Worm (Caenorhabditis elegans) whole organism, L1 larva: ENCODE measurements around the gene shw-3.
A peak's percentile ranks its signal among the peaks of the same experiment; 100 is the strongest.

ENCODE experiments used
- C04F5.9 ChIP-seq: sonication (generic microtip); optimal IDR thresholded peaks from 2 replicates; lab custom pipeline; 2016; ENCODE audit warnings: missing genetic modification characterization, missing compliant biosample characterization
- C16A3.4 ChIP-seq: fragments of 150-350 bp; optimal IDR thresholded peaks from 2 replicates; lab custom pipeline; 2014; ENCODE audit warnings: missing biosample characterization, missing genetic modification characterization
- C34B4.2 ChIP-seq: sonication (generic microtip); optimal IDR thresholded peaks from 2 replicates; lab custom pipeline; 2017; ENCODE audit warnings: mild to moderate bottlenecking, missing genetic modification characterization, missing compliant biosample characterization
- Y116A8C.19 ChIP-seq: sonication (generic microtip); optimal IDR thresholded peaks from 2 replicates; lab custom pipeline; 2016; ENCODE audit warnings: missing compliant biosample characterization, missing genetic modification characterization, borderline replicate concordance
- aha-1 ChIP-seq: fragments of 150-350 bp; optimal IDR thresholded peaks from 2 replicates; lab custom pipeline; 2014; ENCODE audit warnings: missing biosample characterization, missing genetic modification characterization
- aly-2 ChIP-seq: fragments of 150-350 bp; optimal IDR thresholded peaks from 2 replicates; lab custom pipeline; 2014; ENCODE audit warnings: missing biosample characterization, missing genetic modification characterization
- ama-1 ChIP-seq: fragments of 150-350 bp; optimal IDR thresholded peaks from 2 replicates; lab custom pipeline; 2014
- ceh-82 ChIP-seq, 3 experiments: fragments of 150-350 bp in 1 of 3; sonication (generic microtip) in 2 of 3; optimal IDR thresholded peaks; 2 replicates each; lab custom pipeline; 2014 to 2017; ENCODE audit warnings: missing biosample characterization in 3 of 3, missing genetic modification characterization in 3 of 3
- ces-1 ChIP-seq: fragments of 150-350 bp; optimal IDR thresholded peaks from 2 replicates; lab custom pipeline; 2014; ENCODE audit warnings: missing biosample characterization, missing genetic modification reagents, missing genetic modification characterization
- efl-1 ChIP-seq, 4 experiments: fragments of 150-350 bp; optimal IDR thresholded peaks in 3 of 4; peaks in 1 of 4; 1 replicate in 1 of 4; 2 replicates in 3 of 4; lab custom pipeline; 2014; ENCODE audit warnings: missing biosample characterization in 2 of 4, missing genetic modification characterization in 2 of 4, missing genetic modification reagents in 2 of 4
- efl-3 ChIP-seq: fragments of 200-800 bp; sonication (Bioruptor generic); optimal IDR thresholded peaks from 2 replicates; lab custom pipeline; 2018; ENCODE audit warnings: mild to moderate bottlenecking, missing genetic modification characterization, missing compliant biosample characterization
- egl-13 ChIP-seq: sonication (generic microtip); optimal IDR thresholded peaks from 2 replicates; lab custom pipeline; 2016; ENCODE audit warnings: missing genotype, missing genetic modification reagents, missing genetic modification characterization, missing compliant biosample characterization
- egl-27 ChIP-seq, 2 experiments: fragments of 150-350 bp in 1 of 2; sonication (generic microtip); optimal IDR thresholded peaks; 3 replicates each; lab custom pipeline; 2017 to 2018; ENCODE audit warnings: missing biosample characterization in 2 of 2, missing genetic modification characterization in 2 of 2, missing genetic modification reagents in 2 of 2
- elt-2 ChIP-seq: sonication (generic microtip); optimal IDR thresholded peaks from 2 replicates; lab custom pipeline; 2016; ENCODE audit warnings: missing genetic modification characterization, mild to moderate bottlenecking, inconsistent platforms, missing compliant biosample characterization, missing genetic modification reagents
- fkh-4 ChIP-seq: sonication (generic microtip); optimal IDR thresholded peaks from 2 replicates; lab custom pipeline; 2016; ENCODE audit warnings: missing compliant biosample characterization, missing genetic modification characterization, borderline replicate concordance
- fos-1 ChIP-seq: fragments of 150-350 bp; optimal IDR thresholded peaks from 2 replicates; lab custom pipeline; 2014; ENCODE audit warnings: missing biosample characterization, missing genetic modification characterization
- grh-1 ChIP-seq: fragments of 200-800 bp; sonication (Bioruptor generic); IDR thresholded peaks from 2 replicates; pipeline ENCODE4 v1.3.6; 2022; ENCODE audit warnings: missing genetic modification reagents, missing genetic modification characterization, missing compliant biosample characterization
- hlh-17 ChIP-seq: fragments of 200-800 bp; sonication (Bioruptor generic); optimal IDR thresholded peaks from 2 replicates; lab custom pipeline; 2018; ENCODE audit warnings: missing genetic modification characterization, mild to moderate bottlenecking, missing compliant biosample characterization, moderate library complexity, borderline replicate concordance
- hlh-4 ChIP-seq: sonication (generic microtip); optimal IDR thresholded peaks from 2 replicates; lab custom pipeline; 2016; ENCODE audit warnings: mild to moderate bottlenecking, missing genetic modification characterization, missing compliant biosample characterization
- isw-1 ChIP-seq: fragments of 200-800 bp; sonication (Bioruptor generic); IDR thresholded peaks from 2 replicates; pipeline ENCODE4 v1.3.6; 2022; ENCODE audit warnings: missing genetic modification characterization, missing compliant biosample characterization
- lin-14 ChIP-seq: fragments of 200-800 bp; sonication (Bioruptor generic); optimal IDR thresholded peaks from 2 replicates; lab custom pipeline; 2018; ENCODE audit warnings: mild to moderate bottlenecking, missing genetic modification characterization, moderate library complexity, missing compliant biosample characterization
- lin-15B ChIP-seq: fragments of 150-350 bp; sonication (generic microtip); optimal IDR thresholded peaks from 3 replicates; lab custom pipeline; 2014; ENCODE audit warnings: missing biosample characterization, missing genetic modification characterization
- lin-35 ChIP-seq, 2 experiments: fragments of 150-350 bp; optimal IDR thresholded peaks; 2 replicates each; lab custom pipeline; 2014; ENCODE audit warnings: missing biosample characterization in 2 of 2, missing genetic modification characterization in 2 of 2, missing genetic modification reagents in 2 of 2
- lir-3 ChIP-seq: sonication (generic microtip); optimal IDR thresholded peaks from 2 replicates; lab custom pipeline; 2016; ENCODE audit warnings: mild to moderate bottlenecking, missing genetic modification characterization, moderate library complexity, missing compliant biosample characterization; ENCODE audit not compliant: poor library complexity
- lsy-2 ChIP-seq, 2 experiments: fragments of 150-350 bp; optimal IDR thresholded peaks; 2 replicates each; lab custom pipeline; 2014; ENCODE audit warnings: missing biosample characterization in 2 of 2, missing genetic modification characterization in 2 of 2
- mef-2 ChIP-seq: fragments of 150-350 bp; optimal IDR thresholded peaks from 2 replicates; lab custom pipeline; 2014; ENCODE audit warnings: missing biosample characterization, missing genetic modification characterization
- nhr-11 ChIP-seq: fragments of 150-350 bp; optimal IDR thresholded peaks from 2 replicates; lab custom pipeline; 2014; ENCODE audit warnings: missing biosample characterization, missing genetic modification characterization
- nhr-12 ChIP-seq: sonication (generic microtip); optimal IDR thresholded peaks from 2 replicates; lab custom pipeline; 2017; ENCODE audit warnings: missing biosample characterization, missing genetic modification characterization
- nhr-19 ChIP-seq: fragments of 200-800 bp; sonication (Bioruptor generic); conservative IDR thresholded peaks from 2 replicates; pipeline ENCODE4 v1.3.6; 2022; ENCODE audit warnings: missing genetic modification characterization, missing compliant biosample characterization
- nhr-20 ChIP-seq: sonication (generic microtip); optimal IDR thresholded peaks from 2 replicates; lab custom pipeline; 2016; ENCODE audit warnings: mild to moderate bottlenecking, missing genetic modification characterization, missing compliant biosample characterization
- nhr-47 ChIP-seq: sonication (generic microtip); optimal IDR thresholded peaks from 2 replicates; lab custom pipeline; 2016; ENCODE audit warnings: mild to moderate bottlenecking, missing genetic modification characterization, moderate library complexity, missing compliant biosample characterization
- nhr-76 ChIP-seq: sonication (generic microtip); optimal IDR thresholded peaks from 2 replicates; lab custom pipeline; 2017; ENCODE audit warnings: missing biosample characterization, missing genetic modification characterization
- nhr-77 ChIP-seq: fragments of 150-350 bp; optimal IDR thresholded peaks from 2 replicates; lab custom pipeline; 2014; ENCODE audit warnings: missing biosample characterization, missing genetic modification characterization
- nhr-84 ChIP-seq: sonication (generic microtip); optimal IDR thresholded peaks from 2 replicates; lab custom pipeline; 2017; ENCODE audit warnings: missing biosample characterization, missing genetic modification characterization
- pag-3 ChIP-seq: sonication (generic microtip); optimal IDR thresholded peaks from 2 replicates; lab custom pipeline; 2017; ENCODE audit warnings: missing genetic modification characterization, mild to moderate bottlenecking, missing compliant biosample characterization, antibody characterized with exemption, borderline replicate concordance; ENCODE audit not compliant: insufficient read depth
- pax-3 ChIP-seq: fragments of 200-800 bp; sonication (Bioruptor generic); optimal IDR thresholded peaks from 2 replicates; lab custom pipeline; 2018; ENCODE audit warnings: mild to moderate bottlenecking, missing genetic modification characterization, moderate library complexity, missing compliant biosample characterization
- pqm-1 ChIP-seq: sonication (generic microtip); optimal IDR thresholded peaks from 3 replicates; lab custom pipeline; 2017; ENCODE audit warnings: missing biosample characterization, missing genetic modification characterization
- rnt-1 ChIP-seq: sonication (generic microtip); optimal IDR thresholded peaks from 2 replicates; lab custom pipeline; 2016; ENCODE audit warnings: mild to moderate bottlenecking, missing genetic modification characterization, moderate library complexity, missing compliant biosample characterization
- snpc-4 ChIP-seq: fragments of 150-350 bp; optimal IDR thresholded peaks from 2 replicates; lab custom pipeline; 2014; ENCODE audit warnings: missing biosample characterization, missing genetic modification characterization
- sox-4 ChIP-seq: sonication (generic microtip); optimal IDR thresholded peaks from 2 replicates; lab custom pipeline; 2016; ENCODE audit warnings: missing genetic modification characterization, missing compliant biosample characterization
- tlp-1 ChIP-seq: fragments of 150-350 bp; optimal IDR thresholded peaks from 2 replicates; lab custom pipeline; 2014; ENCODE audit warnings: missing biosample characterization, missing genetic modification characterization
- unc-30 ChIP-seq: sonication (generic microtip); optimal IDR thresholded peaks from 2 replicates; lab custom pipeline; 2017; ENCODE audit warnings: missing biosample characterization, missing genetic modification characterization
- unc-98 ChIP-seq: fragments of 200-800 bp; sonication (Bioruptor generic); IDR thresholded peaks from 2 replicates; pipeline ENCODE4 v1.3.6; 2022; ENCODE audit warnings: missing genetic modification characterization, missing compliant biosample characterization
- ztf-4 ChIP-seq: fragments of 150-350 bp; optimal IDR thresholded peaks from 2 replicates; lab custom pipeline; 2014; ENCODE audit warnings: missing biosample characterization, missing genetic modification characterization

The shw-3 gene

DNA sequence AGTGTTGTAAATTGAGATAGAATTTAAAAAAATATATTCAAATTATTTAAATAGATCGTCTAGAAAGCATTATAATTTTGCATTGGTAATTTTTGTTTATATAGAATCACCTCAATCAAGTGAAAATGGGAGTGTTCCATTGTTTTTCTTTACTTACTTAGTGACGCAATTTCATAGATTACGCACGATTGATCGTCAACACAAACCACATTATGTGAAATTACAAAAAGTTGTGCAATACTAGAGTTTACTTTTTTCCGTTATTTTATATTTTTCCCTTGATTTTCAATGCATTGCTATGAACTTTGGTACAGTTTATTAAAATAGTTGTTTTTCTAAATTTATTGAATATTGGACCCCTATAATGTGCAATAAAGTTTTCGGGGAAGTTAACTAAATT, 47.5 kb downstream of the shw-3 start, which contains the start of gene T16G1.5:
Gene T16G1.5, minus strand, starts transcription at position 119 of the 400 bp plus-strand sequence.
- TF ChIP-seq Y116A8C.19 (no peak), efl-1 (optimal IDR thresholded peaks at IDR 0.05; lab: Kevin White, UChicago) (no peak), efl-1 (GFP tag; optimal IDR thresholded peaks at IDR 0.05 in 1 of 2; lab: Kevin White, UChicago) (peak in 1 of 2 experiments; percentile 41)

ce11 chrV:12937098-12937497, 49.9 kb downstream of the shw-3 start, which contains the start of gene T16G1.6:
Gene T16G1.6 (minus strand): TSS chrV:12937174.
- TF ChIP-seq lin-14 (GFP tag; lab: Kevin White, UChicago) (peak; percentile 4), mef-2 (tag; lab: Kevin White, UChicago) (no peak), nhr-84 (tag; lab: Kevin White, UChicago) (no peak), aha-1 (no peak), lin-35 (GFP tag; optimal IDR thresholded peaks at IDR 0.05; lab: Kevin White, UChicago) (peak in 1 of 2 experiments; percentile 17), nhr-20 (tag; lab: Kevin White, UChicago) (peak; percentile 56), elt-2 (peak; percentile 82)

DNA sequence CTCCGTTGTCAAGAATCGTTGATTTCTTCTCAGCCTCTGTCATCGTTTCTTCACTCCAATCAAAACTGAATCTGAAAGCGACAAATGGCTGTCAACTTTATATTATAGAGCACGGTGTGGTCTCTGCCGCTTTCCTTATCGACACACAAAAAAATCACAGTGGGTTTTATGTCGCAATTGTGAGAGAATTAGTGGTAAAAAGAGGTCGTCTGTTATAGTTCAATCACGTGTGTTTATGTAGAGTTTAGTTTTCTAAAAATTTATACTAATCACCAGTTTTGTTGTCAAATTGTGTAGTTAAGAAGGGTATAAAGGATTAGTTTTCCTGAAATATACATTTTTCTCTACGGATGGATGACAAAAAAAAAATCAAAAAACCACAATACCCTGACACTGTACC, 52.0 kb downstream of the shw-3 start, which contains the start of gene T16G1.7:
Gene T16G1.7, minus strand, starts transcription at position 137 of the 400 bp plus-strand sequence.
- TF ChIP-seq mef-2 (tag; lab: Kevin White, UChicago) (no peak), isw-1 (no peak), pqm-1 (tag; lab: Kevin White, UChicago) (no peak), lir-3 (tag; lab: Kevin White, UChicago) (no peak), tlp-1 (no peak), nhr-47 (tag; lab: Kevin White, UChicago) (no peak), lsy-2 (tag; optimal IDR thresholded peaks at IDR 0.05; lab: Kevin White, UChicago) (no peak), aha-1 (no peak), efl-3 (no peak), nhr-20 (tag; lab: Kevin White, UChicago) (peak; percentile 85), fos-1 (tag; lab: Kevin White, UChicago) (no peak), fkh-4 (tag; lab: Kevin White, UChicago) (no peak), egl-27 (tag; optimal IDR thresholded peaks at IDR 0.05; lab: Kevin White, UChicago) (no peak), aly-2 (tag; lab: Kevin White, UChicago) (no peak), nhr-11 (tag; lab: Kevin White, UChicago) (no peak), efl-1 (optimal IDR thresholded peaks at IDR 0.05; lab: Kevin White, UChicago) (no peak), efl-1 (GFP tag; optimal IDR thresholded peaks at IDR 0.05 in 1 of 2; lab: Kevin White, UChicago) (peak in 1 of 2 experiments; percentile 59), sox-4 (tag; lab: Kevin White, UChicago) (no peak), pag-3 (tag; lab: Kevin White, UChicago) (no peak), rnt-1 (no peak), nhr-77 (tag; lab: Kevin White, UChicago) (no peak), nhr-19 (GFP tag; lab: Robert Waterston, UW) (no peak), C34B4.2 (tag; lab: Kevin White, UChicago) (no peak), lin-35 (GFP tag; optimal IDR thresholded peaks at IDR 0.05; lab: Kevin White, UChicago) (peak in 1 of 2 experiments; percentile 42), hlh-17 (GFP tag; lab: Kevin White, UChicago) (no peak), egl-13 (tag; lab: Kevin White, UChicago) (no peak), pax-3 (tag; lab: Kevin White, UChicago) (no peak), nhr-76 (tag; lab: Kevin White, UChicago) (no peak), snpc-4 (tag; lab: Kevin White, UChicago) (no peak), elt-2 (peak; percentile 87), ceh-82 (tag; optimal IDR thresholded peaks at IDR 0.05; lab: Kevin White, UChicago) (no peak), hlh-4 (tag; lab: Kevin White, UChicago) (no peak), lin-15B (tag; lab: Kevin White, UChicago) (no peak), grh-1 (no peak), nhr-12 (no peak), C04F5.9 (tag; lab: Kevin White, UChicago) (no peak), ztf-4 (tag; lab: Kevin White, UChicago) (no peak), unc-98 (no peak), ces-1 (GFP tag; lab: Kevin White, UChicago) (no peak), unc-30 (no peak), C16A3.4 (tag; lab: Kevin White, UChicago) (no peak), lin-14 (GFP tag; lab: Kevin White, UChicago) (peak; percentile 30), ama-1 (no peak)
